Worm (Caenorhabditis elegans): Measurements from ENCODE around the gene K07F5.17.

Gene K07F5.17

ce11 chrIV:9797304-9798003, 44.7 kb upstream of the K07F5.17 start, which contains the start of gene T13F2.2 (continued):
- TF ChIP-seq dve-1 (tag; optimal IDR thresholded peaks at IDR 0.05; ENCODE audit: insufficient read depth) (peak; percentile 58), duxl-1 (tag; optimal IDR thresholded peaks at IDR 0.05; ENCODE audit: poor library complexity) (no peak), nhr-48 (tag; optimal IDR thresholded peaks at IDR 0.05) (no peak), Y75B8A.6 (GFP tag; IDR thresholded peaks at IDR 0.05) (no peak), hlh-11 (tag; optimal IDR thresholded peaks at IDR 0.05) (peak; percentile 59), nhr-25 (tag; optimal IDR thresholded peaks at IDR 0.05; ENCODE audit: borderline replicate concordance, insufficient read depth) (no peak), arid-1 (GFP tag; conservative IDR thresholded peaks at IDR 0.05) (no peak), fos-1 (tag; optimal IDR thresholded peaks at IDR 0.05) (no peak), madf-5 (GFP tag; IDR thresholded peaks at IDR 0.05) (no peak), nhr-28 (tag; optimal IDR thresholded peaks at IDR 0.05) (peak; percentile 72), ama-1 (optimal IDR thresholded peaks at IDR 0.05) (no peak), saeg-2 (GFP tag; IDR thresholded peaks at IDR 0.05) (no peak), F44E2.7 (GFP tag; IDR thresholded peaks at IDR 0.05) (no peak), mep-1 (tag; optimal IDR thresholded peaks at IDR 0.05) (no peak), nhr-77 (tag; optimal IDR thresholded peaks at IDR 0.05) (peak; percentile 11), sdz-12 (GFP tag; optimal IDR thresholded peaks at IDR 0.05) (no peak), mes-2 (tag; optimal IDR thresholded peaks at IDR 0.05; ENCODE audit: poor library complexity, severe bottlenecking) (peak; percentile 73), lim-7 (GFP tag; IDR thresholded peaks at IDR 0.05) (no peak), zip-11 (GFP tag; IDR thresholded peaks at IDR 0.05) (no peak), Y5F2A.4 (GFP tag; optimal IDR thresholded peaks at IDR 0.05) (no peak), tra-1 (GFP tag; IDR thresholded peaks at IDR 0.05) (no peak), egl-27 (tag; optimal IDR thresholded peaks at IDR 0.05) (no peak), ces-1 (GFP tag; optimal IDR thresholded peaks at IDR 0.05) (no peak), Y48G9A.11 (GFP tag; IDR thresholded peaks at IDR 0.05) (no peak), daf-19 (GFP tag; conservative IDR thresholded peaks at IDR 0.05) (no peak), dmd-8 (GFP tag; IDR thresholded peaks at IDR 0.05) (no peak), nhr-10 (tag; optimal IDR thresholded peaks at IDR 0.05) (no peak), nhr-102 (tag; optimal IDR thresholded peaks at IDR 0.05) (no peak), R02D3.7 (tag; optimal IDR thresholded peaks at IDR 0.05) (no peak), mdl-1 (tag; optimal IDR thresholded peaks at IDR 0.05) (no peak), spr-3 (GFP tag; optimal IDR thresholded peaks at IDR 0.05) (no peak), T20F7.1 (GFP tag; optimal IDR thresholded peaks at IDR 0.05) (no peak), daf-16 (GFP tag; optimal IDR thresholded peaks at IDR 0.05) (no peak), daf-16 (tag; optimal IDR thresholded peaks at IDR 0.05) (peak; percentile 86), nhr-42 (GFP tag; IDR thresholded peaks at IDR 0.05) (no peak), hif-1 (tag; optimal IDR thresholded peaks at IDR 0.05) (peak in 1 of 2 experiments; percentile 5), egl-43 (GFP tag; IDR thresholded peaks at IDR 0.05) (no peak), F26F4.8 (GFP tag; conservative IDR thresholded peaks at IDR 0.05) (no peak), lin-1 (GFP tag; IDR thresholded peaks at IDR 0.05) (no peak), fkh-10 (GFP tag; optimal IDR thresholded peaks at IDR 0.05) (no peak), skn-1 (tag; optimal IDR thresholded peaks at IDR 0.05) (no peak), dmd-9 (GFP tag; IDR thresholded peaks at IDR 0.05) (no peak), daf-12 (tag; optimal IDR thresholded peaks at IDR 0.05) (no peak), lir-3 (tag; optimal IDR thresholded peaks at IDR 0.05) (no peak), F10B5.3 (tag; optimal IDR thresholded peaks at IDR 0.05) (no peak), ceh-28 (tag; optimal IDR thresholded peaks at IDR 0.05) (no peak), ceh-20 (GFP tag; IDR thresholded peaks at IDR 0.05) (no peak), spr-1 (tag; optimal IDR thresholded peaks at IDR 0.05) (no peak), mxl-2 (GFP tag; conservative IDR thresholded peaks at IDR 0.05) (no peak), ceh-82 (tag; optimal IDR thresholded peaks at IDR 0.05) (no peak), nhr-111 (GFP tag; optimal IDR thresholded peaks at IDR 0.05) (no peak)

Data from whole organism, L4 larva.